Fruit fly (Drosophila melanogaster) whole organism, embryonic: ENCODE measurements around the gene CG14868.

Experiments
- CG10959 ChIP-seq: fragments of 200-800 bp; sonication (Bioruptor generic); IDR thresholded peaks from 2 replicates; pipeline ENCODE4 v1.3.6; 2022; ENCODE audit warnings: missing biosample characterization, missing genetic modification characterization
- Dfd ChIP-seq, 2 experiments: fragments of >200 bp; optimal IDR thresholded peaks; 2 replicates each; lab custom pipeline; 2017; ENCODE audit warnings: missing biosample characterization in 2 of 2, missing genetic modification characterization in 2 of 2

- TF ChIP-seq CG10959 (GFP tag; lab: Robert Waterston, UW) (no peak), Dfd (GFP tag; optimal IDR thresholded peaks at IDR 0.05; lab: Kevin White, UChicago) (no peak)
Measured at dm6 chr3R:15410689-15411587, 41.2 kb upstream of the CG14868 start.
